Worm (Caenorhabditis elegans): Measurements from ENCODE around the gene faxc-1.

DNA sequence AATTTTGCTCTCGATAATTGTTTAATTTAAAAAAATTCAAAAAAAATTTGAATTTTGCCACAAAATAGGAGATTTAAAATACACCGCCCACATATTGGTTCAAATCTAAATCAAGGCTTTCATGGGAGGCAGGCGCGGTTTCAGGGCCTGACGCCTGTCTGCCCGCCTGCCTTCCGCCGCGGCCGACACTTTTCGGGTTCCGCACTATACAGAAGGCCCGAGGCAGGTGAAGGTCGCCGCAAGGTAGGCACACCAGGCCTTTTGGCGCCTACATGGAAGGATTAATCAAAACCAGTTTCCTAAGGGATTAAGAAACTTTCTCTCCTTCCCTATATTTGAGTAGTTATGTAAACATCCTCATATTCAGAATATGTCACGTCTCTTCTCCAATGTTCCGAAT is 21.4 kb upstream of the faxc-1 start, which contains the start of gene Y57A10A.24:
- no peak for TF ChIP-seq hnd-1 (tag; optimal IDR thresholded peaks at IDR 0.05)
- TF ChIP-seq ama-1 (optimal IDR thresholded peaks at IDR 0.05): no peak
- no peak for TF ChIP-seq flt-1 (GFP tag; IDR thresholded peaks at IDR 0.05)
- TF ChIP-seq hmbx-1 (tag; optimal IDR thresholded peaks at IDR 0.05): no peak
- TF ChIP-seq F13C5.2 (tag; optimal IDR thresholded peaks at IDR 0.05): no peak
